Fruit fly (Drosophila melanogaster): Measurements from ENCODE around the gene AsnS.

DNA sequence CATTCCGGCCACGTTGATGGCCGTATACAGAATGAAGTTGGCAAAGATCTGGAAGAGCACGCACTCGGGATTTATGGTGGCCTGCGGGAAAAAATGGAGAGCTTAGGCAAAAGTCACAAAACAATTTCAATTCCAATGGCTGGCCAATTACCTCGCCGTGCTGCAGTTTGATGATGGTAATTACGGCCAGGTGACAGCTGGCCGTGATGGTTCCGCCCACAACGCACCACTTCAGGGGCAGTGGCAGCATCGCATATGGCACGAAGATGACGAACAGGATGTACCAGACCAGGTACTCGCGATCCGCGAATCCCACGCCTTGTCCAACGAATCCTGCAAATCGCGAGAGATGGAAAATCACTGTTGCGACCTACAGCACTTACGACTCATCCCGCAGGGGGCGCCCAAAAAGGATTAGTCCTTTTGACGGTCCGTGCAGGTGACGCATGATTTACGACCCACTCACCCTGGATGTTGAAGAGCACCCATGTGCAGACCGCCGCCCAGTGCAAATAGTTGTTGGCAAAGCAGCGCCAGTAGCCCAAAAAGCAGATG is 27.0 kb upstream of the AsnS start:
- no peak for TF ChIP-seq usp (GFP tag; optimal IDR thresholded peaks at IDR 0.05)
- TF ChIP-seq EcR (GFP tag; optimal IDR thresholded peaks at IDR 0.05), result no peak
- no peak for TF ChIP-seq Dll (optimal IDR thresholded peaks at IDR 0.05)

Measured in whole organism.